Worm (Caenorhabditis elegans): ENCODE data around the gene H06A10.1.
A peak's percentile ranks its signal among the peaks of the same experiment; 100 is the strongest.

Gene H06A10.1

DNA sequence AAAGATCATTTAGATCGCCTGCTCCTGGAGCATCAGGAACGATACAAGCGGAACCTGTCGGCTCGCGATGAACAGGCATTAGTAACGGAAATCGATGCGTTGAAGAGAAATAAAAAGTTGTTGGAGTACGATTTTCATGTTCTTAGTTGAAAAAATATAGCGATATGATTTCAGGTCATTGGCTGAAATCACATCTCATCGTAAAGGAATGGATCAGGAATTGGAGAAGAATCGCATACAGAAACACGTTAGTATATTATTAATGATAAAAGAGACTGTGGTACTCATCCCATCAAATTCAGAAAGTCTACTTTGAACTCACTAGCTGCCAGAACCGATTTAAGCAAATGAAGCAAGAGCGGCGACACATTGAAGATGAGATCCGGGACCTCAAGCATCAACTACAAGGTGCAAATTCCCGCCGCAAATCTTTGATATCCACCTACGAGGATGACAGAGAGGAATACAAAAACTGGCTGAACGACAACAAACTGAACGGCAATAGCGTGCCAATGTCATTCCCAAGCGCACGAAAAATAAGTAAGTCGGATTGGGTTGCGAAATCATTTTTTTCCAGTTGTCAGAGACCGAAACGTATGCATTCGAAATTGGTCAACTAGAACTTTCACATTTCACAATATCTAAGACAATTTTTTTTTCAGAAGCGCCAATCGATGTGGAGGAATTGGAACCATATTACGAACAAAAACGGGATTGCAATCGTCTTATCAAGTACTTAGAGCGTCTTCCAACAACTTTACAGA lies 22.9 kb downstream of the H06A10.1 start:
- no peak for TF ChIP-seq nhr-12 (tag; optimal IDR thresholded peaks at IDR 0.05)
- no peak for TF ChIP-seq ceh-82 (tag; optimal IDR thresholded peaks at IDR 0.05)
- no peak for TF ChIP-seq egl-5 (tag; optimal IDR thresholded peaks at IDR 0.05)
- TF ChIP-seq ceh-28 (tag; optimal IDR thresholded peaks at IDR 0.05), result no peak
- no peak for TF ChIP-seq fos-1 (tag; optimal IDR thresholded peaks at IDR 0.05)
- TF ChIP-seq nhr-77 (tag; optimal IDR thresholded peaks at IDR 0.05), result no peak

DNA sequence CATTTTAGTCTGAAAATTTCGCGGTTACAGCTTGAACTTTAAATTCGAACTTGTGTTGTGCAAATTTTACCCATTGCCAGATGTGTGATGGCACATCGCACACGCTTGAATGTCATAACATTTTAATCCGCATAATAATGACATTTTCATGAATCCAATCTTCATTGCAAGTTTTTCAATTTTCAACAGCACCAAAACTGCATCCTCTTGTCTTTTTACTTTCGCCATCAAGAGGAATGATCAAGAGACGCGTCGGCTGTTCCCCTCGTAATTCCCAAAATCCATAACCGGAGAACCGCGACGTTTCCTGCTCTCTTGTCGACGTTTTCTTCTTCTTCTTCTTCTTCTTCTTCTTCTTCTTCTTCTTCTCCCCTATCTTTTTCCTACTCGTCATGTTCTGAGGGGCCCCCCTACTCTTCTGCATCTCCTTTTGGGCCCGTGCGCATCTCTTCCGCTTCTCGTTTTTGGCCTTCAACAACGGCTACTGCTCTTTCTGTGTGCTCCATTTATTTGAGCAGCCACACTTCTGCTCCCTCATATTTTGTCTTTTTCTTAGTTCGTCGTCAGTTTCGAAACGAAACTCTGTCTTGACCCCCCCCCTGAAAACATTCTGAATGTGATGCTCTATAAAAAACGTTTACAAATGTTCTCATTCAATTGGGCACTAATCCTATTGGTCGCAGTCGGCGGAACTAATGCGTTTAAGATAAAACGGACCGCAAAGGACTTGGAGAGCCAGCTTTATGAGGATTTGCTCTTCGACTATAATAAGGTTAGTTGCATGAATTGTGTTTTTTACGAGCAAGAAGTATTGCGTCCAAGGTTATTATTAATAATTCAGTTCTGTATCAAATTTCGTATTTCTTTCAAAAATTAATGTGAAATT lies 25.3 kb downstream of the H06A10.1 start, which contains the start of gene acr-12:
acr-12 (plus strand) TSS at position 430 of the 886 bp plus-strand sequence.
- TF ChIP-seq daf-12 (tag; optimal IDR thresholded peaks at IDR 0.05) (no peak), skn-1 (tag; optimal IDR thresholded peaks at IDR 0.05) (no peak), mdl-1 (tag; optimal IDR thresholded peaks at IDR 0.05) (no peak), nhr-11 (tag; optimal IDR thresholded peaks at IDR 0.05) (no peak), nhr-67 (tag; optimal IDR thresholded peaks at IDR 0.05) (no peak), elt-3 (tag; optimal IDR thresholded peaks at IDR 0.05) (no peak), lin-39 (tag; optimal IDR thresholded peaks at IDR 0.05) (peak; percentile 46), nhr-237 (tag; optimal IDR thresholded peaks at IDR 0.05) (no peak), elt-1 (tag; optimal IDR thresholded peaks at IDR 0.05) (no peak), hmg-11 (tag; optimal IDR thresholded peaks at IDR 0.05) (peak; percentile 44), snpc-4 (tag; optimal IDR thresholded peaks at IDR 0.05) (no peak), nfya-1 (tag; optimal IDR thresholded peaks at IDR 0.05; ENCODE audit: insufficient read depth) (peak; percentile 9), nhr-77 (tag; optimal IDR thresholded peaks at IDR 0.05) (no peak), elt-2 (tag; optimal IDR thresholded peaks at IDR 0.05) (no peak), nhr-43 (tag; optimal IDR thresholded peaks at IDR 0.05; ENCODE audit: poor library complexity, severe bottlenecking) (no peak), sea-2 (GFP tag; optimal IDR thresholded peaks at IDR 0.05) (no peak), fkh-2 (tag; optimal IDR thresholded peaks at IDR 0.05) (no peak), egl-27 (tag; optimal IDR thresholded peaks at IDR 0.05) (no peak), fos-1 (tag; optimal IDR thresholded peaks at IDR 0.05) (no peak)

DNA sequence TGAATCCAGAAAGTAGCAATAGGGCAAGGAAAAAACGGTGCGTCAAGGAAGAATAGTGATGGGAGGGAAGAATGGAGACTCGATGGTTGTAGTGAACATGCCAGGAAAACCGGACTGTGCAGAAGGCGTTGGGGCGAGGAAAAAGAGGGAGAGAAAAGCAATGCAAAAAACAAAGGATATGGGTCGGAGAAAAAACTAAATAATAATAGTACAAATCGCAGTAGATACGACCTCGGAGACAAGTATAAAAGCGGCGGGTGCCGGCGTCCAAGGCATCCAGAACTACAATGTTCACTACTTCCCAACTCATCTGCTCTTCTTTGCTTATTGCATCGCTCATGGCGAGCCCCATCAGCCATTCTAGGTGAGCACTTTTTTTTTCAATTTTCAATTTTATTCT lies 29.4 kb downstream of the H06A10.1 start, which contains the start of gene R01E6.5:
R01E6.5 (plus strand) TSS at position 301 of the 400 bp plus-strand sequence.
- no peak for TF ChIP-seq fkh-2 (tag; optimal IDR thresholded peaks at IDR 0.05)
- no peak for TF ChIP-seq aly-2 (tag; optimal IDR thresholded peaks at IDR 0.05)
- TF ChIP-seq unc-39 (tag; optimal IDR thresholded peaks at IDR 0.05), result no peak
- no peak for TF ChIP-seq ceh-28 (tag; optimal IDR thresholded peaks at IDR 0.05)
- TF ChIP-seq elt-2 (tag; optimal IDR thresholded peaks at IDR 0.05), result no peak
- TF ChIP-seq hmg-11 (tag; optimal IDR thresholded peaks at IDR 0.05), result no peak
- no peak for TF ChIP-seq unc-62 (GFP tag; optimal IDR thresholded peaks at IDR 0.05)
- TF ChIP-seq zag-1 (tag; optimal IDR thresholded peaks at IDR 0.05), result no peak
- TF ChIP-seq nhr-76 (tag; optimal IDR thresholded peaks at IDR 0.05), result no peak
- TF ChIP-seq elt-3 (tag; optimal IDR thresholded peaks at IDR 0.05), result no peak
- no peak for TF ChIP-seq nfya-1 (tag; optimal IDR thresholded peaks at IDR 0.05; ENCODE audit: insufficient read depth)
- no peak for TF ChIP-seq mdl-1 (tag; optimal IDR thresholded peaks at IDR 0.05)
- no peak for TF ChIP-seq eor-1 (tag; optimal IDR thresholded peaks at IDR 0.05)
- no peak for TF ChIP-seq snpc-4 (tag; optimal IDR thresholded peaks at IDR 0.05)
- no peak for TF ChIP-seq lin-15B (tag; optimal IDR thresholded peaks at IDR 0.05)
- no peak for TF ChIP-seq nhr-43 (tag; optimal IDR thresholded peaks at IDR 0.05; ENCODE audit: poor library complexity, severe bottlenecking)
- no peak for TF ChIP-seq tbx-2 (tag; optimal IDR thresholded peaks at IDR 0.05)
- TF ChIP-seq R02D3.7 (tag; optimal IDR thresholded peaks at IDR 0.05), result no peak
- no peak for TF ChIP-seq fos-1 (tag; optimal IDR thresholded peaks at IDR 0.05)
- TF ChIP-seq lin-39 (tag; optimal IDR thresholded peaks at IDR 0.05), result no peak

DNA sequence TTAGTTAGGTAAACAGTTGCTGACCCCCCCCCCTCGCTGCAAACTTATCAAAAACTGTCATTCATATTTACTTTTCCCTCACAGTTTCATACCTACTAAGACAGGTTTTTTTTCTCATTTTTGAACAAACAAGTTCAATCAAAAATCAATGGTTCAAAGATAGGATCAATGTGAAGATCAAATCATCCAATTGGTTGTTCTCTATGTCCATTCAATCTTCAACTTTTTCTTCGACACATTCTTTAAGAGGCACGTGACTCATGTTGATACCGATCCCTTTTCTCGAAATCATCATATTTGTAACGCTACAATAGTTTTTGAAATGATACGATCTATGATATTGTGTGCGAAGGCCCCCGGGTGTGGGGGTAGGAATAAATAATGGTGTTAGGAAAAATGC lies 32.4 kb downstream of the H06A10.1 start:
- TF ChIP-seq ceh-82 (tag; optimal IDR thresholded peaks at IDR 0.05), result no peak
- TF ChIP-seq fkh-2 (tag; optimal IDR thresholded peaks at IDR 0.05), result no peak
- TF ChIP-seq zag-1 (tag; optimal IDR thresholded peaks at IDR 0.05), result no peak
- TF ChIP-seq mdl-1 (tag; optimal IDR thresholded peaks at IDR 0.05), result no peak
- TF ChIP-seq lsy-12 (tag; optimal IDR thresholded peaks at IDR 0.05), result no peak
- TF ChIP-seq ztf-4 (tag; optimal IDR thresholded peaks at IDR 0.05), result no peak
- no peak for TF ChIP-seq hmg-11 (tag; optimal IDR thresholded peaks at IDR 0.05)
- peak; percentile 97 for TF ChIP-seq elt-1 (tag; optimal IDR thresholded peaks at IDR 0.05)
- TF ChIP-seq daf-12 (tag; optimal IDR thresholded peaks at IDR 0.05), result no peak
- TF ChIP-seq lin-39 (tag; optimal IDR thresholded peaks at IDR 0.05), result no peak
- no peak for TF ChIP-seq ceh-9 (tag; optimal IDR thresholded peaks at IDR 0.05)
- TF ChIP-seq nhr-25 (tag; optimal IDR thresholded peaks at IDR 0.05), result peak; percentile 70
- peak; percentile 70 for TF ChIP-seq nhr-23 (tag; optimal IDR thresholded peaks at IDR 0.05)
- no peak for TF ChIP-seq egl-5 (tag; optimal IDR thresholded peaks at IDR 0.05)
- peak; percentile 6 for TF ChIP-seq elt-2 (tag; optimal IDR thresholded peaks at IDR 0.05)
- no peak for TF ChIP-seq ZK546.5 (tag; optimal IDR thresholded peaks at IDR 0.05)
- TF ChIP-seq tbx-2 (tag; optimal IDR thresholded peaks at IDR 0.05), result no peak
- TF ChIP-seq ama-1 (optimal IDR thresholded peaks at IDR 0.05), result no peak
- TF ChIP-seq nhr-76 (tag; optimal IDR thresholded peaks at IDR 0.05), result no peak
- no peak for TF ChIP-seq nhr-67 (tag; optimal IDR thresholded peaks at IDR 0.05)
- no peak for TF ChIP-seq lin-15B (tag; optimal IDR thresholded peaks at IDR 0.05)
- peak; percentile 21 for TF ChIP-seq ceh-28 (tag; optimal IDR thresholded peaks at IDR 0.05)
- TF ChIP-seq nhr-28 (tag; optimal IDR thresholded peaks at IDR 0.05), result no peak
- TF ChIP-seq jun-1 (tag; optimal IDR thresholded peaks at IDR 0.05), result peak; percentile 46
- TF ChIP-seq ceh-16 (tag; optimal IDR thresholded peaks at IDR 0.05), result no peak
- TF ChIP-seq skn-1 (tag; optimal IDR thresholded peaks at IDR 0.05), result no peak
